Fruit fly (Drosophila melanogaster): ENCODE results near the gene t.

Gene t

dm6 chrX:9247171-9247783 is 24.2 kb upstream of the t start, which contains the start of the genes amx and Dsor1 (continued):
- TF ChIP-seq CG6765 (GFP tag; optimal IDR thresholded peaks at IDR 0.05), result no peak
- no peak for TF ChIP-seq tgo (GFP tag; IDR thresholded peaks at IDR 0.05)
- no peak for TF ChIP-seq Drgx (GFP tag; IDR thresholded peaks at IDR 0.05)
- TF ChIP-seq tll (GFP tag; optimal IDR thresholded peaks at IDR 0.05), result no peak
- peak; percentile 53 for TF ChIP-seq CoRest (tag; optimal IDR thresholded peaks at IDR 0.05)
- TF ChIP-seq repo (GFP tag; optimal IDR thresholded peaks at IDR 0.05), result no peak
- TF ChIP-seq eve (GFP tag; optimal IDR thresholded peaks at IDR 0.05), result no peak
- no peak for TF ChIP-seq cg (GFP tag; optimal IDR thresholded peaks at IDR 0.05)
- peak; percentile 7 for TF ChIP-seq CG30020 (tag; optimal IDR thresholded peaks at IDR 0.05)
- no peak for TF ChIP-seq tup (GFP tag; optimal IDR thresholded peaks at IDR 0.05)
- TF ChIP-seq CG2116 (GFP tag; optimal IDR thresholded peaks at IDR 0.05), result peak; percentile 31
- TF ChIP-seq CG17912 (GFP tag; optimal IDR thresholded peaks at IDR 0.05), result no peak
- TF ChIP-seq Rfx (GFP tag; IDR thresholded peaks at IDR 0.05), result no peak
- TF ChIP-seq Med (GFP tag), result peak; percentile 57
- TF ChIP-seq crp (GFP tag; optimal IDR thresholded peaks at IDR 0.05), result peak in 1 of 2 experiments; percentile 56
- no peak for TF ChIP-seq CG32767 (GFP tag; IDR thresholded peaks at IDR 0.05)
- no peak for TF ChIP-seq CG6791 (GFP tag; IDR thresholded peaks at IDR 0.05; ENCODE audit: partially characterized antibody)
- no peak for TF ChIP-seq peb (GFP tag; IDR thresholded peaks at IDR 0.05)
- TF ChIP-seq zfh1 (GFP tag; IDR thresholded peaks at IDR 0.05), result no peak
- no peak for TF ChIP-seq Meics (GFP tag; optimal IDR thresholded peaks at IDR 0.05)
- TF ChIP-seq YL-1 (GFP tag; optimal IDR thresholded peaks at IDR 0.05), result peak; percentile 43
- TF ChIP-seq kay (GFP tag; optimal IDR thresholded peaks at IDR 0.05), result no peak
- no peak for TF ChIP-seq run (tag; optimal IDR thresholded peaks at IDR 0.05)
- no peak for TF ChIP-seq CG13624 (GFP tag; optimal IDR thresholded peaks at IDR 0.05)
- TF ChIP-seq CG16779 (GFP tag; IDR thresholded peaks at IDR 0.05), result no peak
- TF ChIP-seq MESR4 (GFP tag; optimal IDR thresholded peaks at IDR 0.05), result no peak
- TF ChIP-seq MBD-R2 (GFP tag; IDR thresholded peaks at IDR 0.05), result peak; percentile 57; the same call in 1 of the 2 replicates
- no peak for TF ChIP-seq CG17829 (tag; optimal IDR thresholded peaks at IDR 0.05)
- no peak for TF ChIP-seq CG9215 (GFP tag; IDR thresholded peaks at IDR 0.05)
- TF ChIP-seq Asciz (GFP tag; optimal IDR thresholded peaks at IDR 0.05), result no peak
- no peak for TF ChIP-seq Hmr (GFP tag; optimal IDR thresholded peaks at IDR 0.05)
- no peak for TF ChIP-seq CG9437 (GFP tag; optimal IDR thresholded peaks at IDR 0.05)
- no peak for TF ChIP-seq CG13894 (tag; optimal IDR thresholded peaks at IDR 0.05)
- peak; percentile 30 for TF ChIP-seq sqz (GFP tag; optimal IDR thresholded peaks at IDR 0.05)
- peak; percentile 47 for TF ChIP-seq pzg (GFP tag; optimal IDR thresholded peaks at IDR 0.05)
- TF ChIP-seq HmgZ (tag; optimal IDR thresholded peaks at IDR 0.05), result peak; percentile 9
- TF ChIP-seq sug (tag; optimal IDR thresholded peaks at IDR 0.05), result peak; percentile 5
- TF ChIP-seq CG10462 (GFP tag; optimal IDR thresholded peaks at IDR 0.05), result no peak
- TF ChIP-seq Tbp (GFP tag; optimal IDR thresholded peaks at IDR 0.05), result peak; percentile 23
- no peak for TF ChIP-seq bcd (GFP tag; optimal IDR thresholded peaks at IDR 0.05)
- peak; percentile 7 for TF ChIP-seq Elba2 (GFP tag; optimal IDR thresholded peaks at IDR 0.05)

- TF ChIP-seq br (optimal IDR thresholded peaks at IDR 0.05), result no peak
- no peak for TF ChIP-seq sqz (GFP tag; optimal IDR thresholded peaks at IDR 0.05)
- TF ChIP-seq CG9817 (tag; optimal IDR thresholded peaks at IDR 0.05), result peak; percentile 73
- TF ChIP-seq aop (GFP tag; IDR thresholded peaks at IDR 0.05), result no peak
- TF ChIP-seq peb (GFP tag; IDR thresholded peaks at IDR 0.05), result no peak
- TF ChIP-seq Oli (tag; optimal IDR thresholded peaks at IDR 0.05), result peak; percentile 44
- TF ChIP-seq CG13287 (GFP tag; IDR thresholded peaks at IDR 0.05; ENCODE audit: partially characterized antibody), result peak; percentile 85
- TF ChIP-seq CG5245 (GFP tag; optimal IDR thresholded peaks at IDR 0.05), result peak; percentile 8
- TF ChIP-seq Kr (GFP tag; optimal IDR thresholded peaks at IDR 0.05), result no peak
- peak; percentile 60 for TF ChIP-seq stwl (tag; optimal IDR thresholded peaks at IDR 0.05)
- TF ChIP-seq ATbp (GFP tag; optimal IDR thresholded peaks at IDR 0.05), result no peak
- peak; percentile 79 for TF ChIP-seq CG7786 (GFP tag; optimal IDR thresholded peaks at IDR 0.05)
- no peak for TF ChIP-seq CG13296 (GFP tag; optimal IDR thresholded peaks at IDR 0.05)
These were observed 20.4 kb upstream of the t start, which contains the start of the genes mxc and Larp7 for dm6 chrX:9243417-9243884. Gene mxc, minus strand, starts transcription at chrX:9243467. Gene Larp7, plus strand, starts transcription at chrX:9243817.

Measured in whole organism, embryonic.